Fruit fly (Drosophila melanogaster) whole organism, pupa: ENCODE results near the gene Capr.

Experiments used
- CG10348 ChIP-seq: fragments of 200-800 bp; sonication (Bioruptor generic); IDR thresholded peaks from 2 replicates; pipeline ENCODE4 v1.3.6; 2022; ENCODE audit warnings: missing biosample characterization, missing genetic modification characterization
- CG13204 ChIP-seq: fragments of 200-800 bp; sonication (Bioruptor generic); optimal IDR thresholded peaks from 2 replicates; lab custom pipeline; 2018; ENCODE audit warnings: missing biosample characterization, mild to moderate bottlenecking, missing genetic modification characterization, moderate library complexity
- CG14655 ChIP-seq: fragments of 200-800 bp; sonication (Bioruptor generic); optimal IDR thresholded peaks from 3 replicates; lab custom pipeline; 2017; ENCODE audit warnings: mild to moderate bottlenecking, missing biosample characterization, missing genetic modification reagents, missing genetic modification characterization
- Pif1B ChIP-seq: fragments of 200-800 bp; sonication (Bioruptor generic); optimal IDR thresholded peaks from 3 replicates; lab custom pipeline; 2016; ENCODE audit warnings: missing biosample characterization, missing genetic modification characterization
- rn ChIP-seq: fragments of 200-800 bp; sonication (Bioruptor generic); IDR thresholded peaks from 2 replicates; pipeline ENCODE4 v1.3.6; 2022; ENCODE audit warnings: missing biosample characterization, missing genetic modification characterization

dm6 chr3L:18638043-18638442 is 35.1 kb downstream of the Capr start:
- no peak for TF ChIP-seq CG14655 (GFP tag; lab: Kevin White, UChicago)
- TF ChIP-seq CG10348 (GFP tag; lab: Robert Waterston, UW), result no peak
- no peak for TF ChIP-seq Pif1B (GFP tag; lab: Kevin White, UChicago)
- no peak for TF ChIP-seq rn
- no peak for TF ChIP-seq CG13204 (GFP tag; lab: Kevin White, UChicago)
